Fruit fly (Drosophila melanogaster): ENCODE measurements around the gene CG13895.

The CG13895 gene

DNA sequence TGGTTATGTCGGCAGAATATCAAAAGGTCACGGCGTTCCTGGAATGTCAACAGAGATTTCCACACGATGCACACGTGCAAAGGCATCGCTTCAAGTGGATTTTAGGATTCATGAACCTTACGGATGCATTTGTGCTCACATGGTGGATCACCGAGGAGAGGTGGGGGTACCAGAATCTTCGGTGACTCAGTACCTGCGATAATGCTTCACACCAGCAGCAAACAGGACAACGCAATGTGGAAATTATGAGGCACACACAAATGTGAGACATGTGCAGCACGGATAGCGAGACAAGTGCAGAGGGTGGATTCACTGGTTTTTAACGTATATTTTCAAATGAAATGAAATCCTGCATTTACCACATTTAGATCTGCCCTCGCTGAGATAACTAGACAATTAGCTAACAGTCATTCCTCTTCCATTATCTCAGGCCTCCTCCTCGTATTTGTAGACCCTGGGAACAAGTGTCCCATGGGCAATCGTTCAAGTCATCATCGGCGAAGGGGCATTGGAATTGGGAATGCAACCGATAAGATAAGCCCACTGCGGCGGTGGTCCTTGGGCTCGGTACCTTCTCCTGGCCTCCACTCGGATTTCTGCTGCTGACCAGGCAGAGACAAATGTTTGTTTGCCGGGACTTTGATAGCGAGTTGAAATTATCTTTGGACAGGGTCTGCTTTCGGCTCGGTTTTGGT, 18.6 kb upstream of the CG13895 start:
- TF ChIP-seq acj6 (GFP tag; optimal IDR thresholded peaks at IDR 0.05): no peak
- TF ChIP-seq Smox (GFP tag; optimal IDR thresholded peaks at IDR 0.05): no peak
- no peak for TF ChIP-seq svp (GFP tag)
- TF ChIP-seq Hr39 (GFP tag; optimal IDR thresholded peaks at IDR 0.05): no peak
- TF ChIP-seq CG4318 (GFP tag; optimal IDR thresholded peaks at IDR 0.05): no peak
- no peak for TF ChIP-seq Lpt (GFP tag; optimal IDR thresholded peaks at IDR 0.05)
- TF ChIP-seq CG11762 (GFP tag; optimal IDR thresholded peaks at IDR 0.05; ENCODE audit: insufficient read depth): no peak
- no peak for TF ChIP-seq CG10669 (GFP tag; optimal IDR thresholded peaks at IDR 0.05)
- no peak for TF ChIP-seq fkh (GFP tag; optimal IDR thresholded peaks at IDR 0.05)
- no peak for TF ChIP-seq net (GFP tag; optimal IDR thresholded peaks at IDR 0.05)
- TF ChIP-seq esn (GFP tag; optimal IDR thresholded peaks at IDR 0.05): no peak
- TF ChIP-seq topi (GFP tag; optimal IDR thresholded peaks at IDR 0.05): no peak
- TF ChIP-seq Hr4 (GFP tag; optimal IDR thresholded peaks at IDR 0.05): no peak
- TF ChIP-seq CG31627 (GFP tag; optimal IDR thresholded peaks at IDR 0.05): no peak
- no peak for TF ChIP-seq cyc (GFP tag; optimal IDR thresholded peaks at IDR 0.05)
- no peak for TF ChIP-seq CG34406 (GFP tag; optimal IDR thresholded peaks at IDR 0.05)
- TF ChIP-seq CG6854 (GFP tag; optimal IDR thresholded peaks at IDR 0.05): no peak
- no peak for TF ChIP-seq CG10631 (GFP tag; optimal IDR thresholded peaks at IDR 0.05)
- TF ChIP-seq CG3032 (tag; optimal IDR thresholded peaks at IDR 0.05): no peak

DNA sequence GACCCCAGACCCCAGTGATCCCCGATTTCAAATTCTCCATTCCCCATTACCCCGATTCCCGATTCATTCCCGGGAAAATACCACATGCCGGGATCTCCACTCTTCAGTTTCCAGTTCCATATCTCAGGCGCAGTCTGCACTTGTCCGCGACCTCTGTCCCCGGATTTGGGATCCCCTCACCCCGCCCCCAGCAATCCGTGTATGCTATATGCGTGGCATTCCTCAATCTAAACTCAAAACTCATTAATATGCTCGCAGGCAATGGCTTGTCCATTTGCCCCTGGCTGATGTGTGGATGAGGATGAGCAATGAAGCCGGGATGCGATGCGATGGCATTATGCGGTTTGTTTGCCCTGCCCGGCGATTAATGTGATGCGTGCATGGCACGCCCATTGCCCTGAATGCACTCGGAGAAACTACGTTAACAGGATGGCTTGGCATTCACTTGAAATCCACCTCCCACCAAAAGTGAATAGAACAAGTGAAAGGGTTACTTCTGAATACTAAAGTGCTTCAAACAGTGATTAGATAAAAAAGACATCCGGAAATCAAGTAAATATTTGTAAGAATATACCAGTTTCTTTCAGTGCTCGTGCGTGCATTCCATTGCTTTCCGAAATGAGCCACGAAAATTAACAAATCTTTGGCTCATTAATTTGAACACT, 17.7 kb upstream of the CG13895 start:
- TF ChIP-seq CG6276 (GFP tag; optimal IDR thresholded peaks at IDR 0.05) (no peak), acj6 (GFP tag; optimal IDR thresholded peaks at IDR 0.05) (peak; percentile 78), CG16779 (tag; optimal IDR thresholded peaks at IDR 0.05) (no peak), CG8319 (GFP tag; optimal IDR thresholded peaks at IDR 0.05) (peak; percentile 61), Sox14 (GFP tag; optimal IDR thresholded peaks at IDR 0.05) (peak; percentile 80), topi (GFP tag; optimal IDR thresholded peaks at IDR 0.05) (peak; percentile 91), fd59A (GFP tag; optimal IDR thresholded peaks at IDR 0.05) (peak; percentile 49), Sox102F (GFP tag; optimal IDR thresholded peaks at IDR 0.05) (peak; percentile 89), fkh (GFP tag; optimal IDR thresholded peaks at IDR 0.05) (no peak), CG4318 (GFP tag; optimal IDR thresholded peaks at IDR 0.05) (no peak), Hr38 (GFP tag; optimal IDR thresholded peaks at IDR 0.05) (no peak), CG8632 (GFP tag; optimal IDR thresholded peaks at IDR 0.05) (peak; percentile 64), CG6792 (GFP tag; optimal IDR thresholded peaks at IDR 0.05) (peak; percentile 84), lz (GFP tag; optimal IDR thresholded peaks at IDR 0.05) (peak; percentile 88), CG10669 (GFP tag; optimal IDR thresholded peaks at IDR 0.05) (peak; percentile 73), svp (GFP tag) (peak; percentile 95), cyc (GFP tag; optimal IDR thresholded peaks at IDR 0.05) (peak; percentile 91), Hr39 (GFP tag; optimal IDR thresholded peaks at IDR 0.05) (peak; percentile 92), vri (GFP tag; optimal IDR thresholded peaks at IDR 0.05) (peak; percentile 75), CG6808 (GFP tag; optimal IDR thresholded peaks at IDR 0.05) (peak; percentile 61), CG9139 (GFP tag; optimal IDR thresholded peaks at IDR 0.05) (peak; percentile 28), ss (GFP tag; optimal IDR thresholded peaks at IDR 0.05) (peak; percentile 54 to 70), CG11902 (GFP tag; optimal IDR thresholded peaks at IDR 0.05) (peak; percentile 71), CG6854 (GFP tag; optimal IDR thresholded peaks at IDR 0.05) (peak; percentile 58), Eip78C (GFP tag) (peak; percentile 92), CG8119 (GFP tag; IDR thresholded peaks at IDR 0.05) (0 out of 3 replicates have a peak, but pooled peaks have one; percentile 21), CG31627 (GFP tag; optimal IDR thresholded peaks at IDR 0.05) (peak; percentile 92), Ets21C (GFP tag; optimal IDR thresholded peaks at IDR 0.05) (peak; percentile 84), CG10631 (GFP tag; optimal IDR thresholded peaks at IDR 0.05) (peak; percentile 69), eg (GFP tag; IDR thresholded peaks at IDR 0.05) (0 out of 3 replicates have a peak, but pooled peaks have one; percentile 14), salr (GFP tag; optimal IDR thresholded peaks at IDR 0.05) (peak; percentile 14 to 38), Smox (GFP tag; optimal IDR thresholded peaks at IDR 0.05) (peak; percentile 88), CG3919 (GFP tag; optimal IDR thresholded peaks at IDR 0.05) (peak; percentile 83), Sox15 (GFP tag; optimal IDR thresholded peaks at IDR 0.05) (peak; percentile 70), CG15336 (GFP tag; IDR thresholded peaks at IDR 0.05) (no peak), fd85E (GFP tag; optimal IDR thresholded peaks at IDR 0.05) (no peak), Hr4 (GFP tag; optimal IDR thresholded peaks at IDR 0.05) (peak; percentile 32), spab (GFP tag; optimal IDR thresholded peaks at IDR 0.05) (peak; percentile 63), dac (GFP tag; optimal IDR thresholded peaks at IDR 0.05) (no peak), Gug (GFP tag; IDR thresholded peaks at IDR 0.05) (no peak), Lpt (GFP tag; optimal IDR thresholded peaks at IDR 0.05) (no peak)
